Worm (Caenorhabditis elegans): ENCODE results near the gene F16H6.7.

- TF ChIP-seq flt-1 (GFP tag; IDR thresholded peaks at IDR 0.05) (no peak), ref-1 (GFP tag; conservative IDR thresholded peaks at IDR 0.05) (no peak), tab-1 (GFP tag; IDR thresholded peaks at IDR 0.05) (no peak), ztf-29 (GFP tag; IDR thresholded peaks at IDR 0.05) (no peak), med-1 (GFP tag; optimal IDR thresholded peaks at IDR 0.05; ENCODE audit: insufficient read depth) (no peak), cog-1 (tag; optimal IDR thresholded peaks at IDR 0.05) (no peak), ztf-23 (GFP tag; IDR thresholded peaks at IDR 0.05) (no peak), T22C8.4 (GFP tag; IDR thresholded peaks at IDR 0.05) (no peak), klf-2 (GFP tag; conservative IDR thresholded peaks at IDR 0.05) (no peak)
Observed at ce11 chrV:18246077-18246476, 37.1 kb upstream of the F16H6.7 start.

Measured in whole organism, midembryonic.